Worm (Caenorhabditis elegans): ENCODE data around the gene spp-31.

DNA sequence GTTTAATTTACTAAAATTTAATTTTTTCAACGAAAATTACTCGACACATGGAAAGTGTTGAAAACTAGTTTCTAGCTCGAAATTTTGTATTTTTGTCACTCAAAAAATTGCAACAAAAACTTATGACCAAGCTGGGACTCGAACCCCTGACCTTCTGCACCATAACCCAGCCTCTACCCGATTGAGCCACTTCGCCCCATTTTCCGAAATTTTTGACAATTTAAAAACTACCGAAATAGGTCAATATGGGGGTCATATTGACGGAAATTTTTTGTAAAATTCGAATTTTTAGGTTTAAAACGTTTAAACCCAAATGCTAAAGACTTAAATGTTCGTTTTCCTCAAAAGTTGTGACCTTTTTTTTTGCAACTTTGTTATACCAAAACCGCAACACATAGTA lies 20.9 kb upstream of the spp-31 start:
- TF ChIP-seq him-1 (tag; optimal IDR thresholded peaks at IDR 0.05) (no peak), W03F9.2 (tag; optimal IDR thresholded peaks at IDR 0.05) (no peak), dao-5 (tag; optimal IDR thresholded peaks at IDR 0.05) (no peak)

All from whole organism, L4/young adult.